Worm (Caenorhabditis elegans) whole organism, L4/young adult: ENCODE measurements around the gene mig-10.

ENCODE experiments used
- W03F9.2 ChIP-seq: fragments of 150-350 bp; optimal IDR thresholded peaks from 2 replicates; lab custom pipeline; 2014; ENCODE audit warnings: missing biosample characterization, missing genetic modification characterization
- dao-5 ChIP-seq: sonication (generic microtip); optimal IDR thresholded peaks from 2 replicates; lab custom pipeline; 2016; ENCODE audit warnings: missing genotype, missing genetic modification characterization, moderate library complexity, missing compliant biosample characterization
- him-1 ChIP-seq: sonication (generic microtip); optimal IDR thresholded peaks from 2 replicates; lab custom pipeline; 2016; ENCODE audit warnings: missing genotype, missing genetic modification reagents, missing genetic modification characterization, missing compliant biosample characterization

ce11 chrIII:8279567-8279966 is 666 bp downstream of the mig-10 start:
- TF ChIP-seq him-1 (tag; lab: Kevin White, UChicago) (no peak), W03F9.2 (tag; lab: Kevin White, UChicago) (no peak), dao-5 (no peak)
